Worm (Caenorhabditis elegans) whole organism, early embryonic: ENCODE results near the gene B0334.20.
A peak's percentile ranks its signal among the peaks of the same experiment; 100 is the strongest.

ENCODE experiments used
- B0310.2 ChIP-seq: sonication (generic microtip); optimal IDR thresholded peaks from 2 replicates; lab custom pipeline; 2016; ENCODE audit warnings: mild to moderate bottlenecking, missing genetic modification characterization, missing compliant biosample characterization
- F13C5.2 ChIP-seq: sonication (generic microtip); optimal IDR thresholded peaks from 2 replicates; lab custom pipeline; 2017; ENCODE audit warnings: mild to moderate bottlenecking, missing genetic modification characterization, inconsistent platforms, missing compliant biosample characterization
- aly-1 ChIP-seq: sonication (generic microtip); optimal IDR thresholded peaks from 2 replicates; lab custom pipeline; 2016; ENCODE audit warnings: missing genetic modification characterization, missing compliant biosample characterization
- ama-1 ChIP-seq: fragments of 150-350 bp; optimal IDR thresholded peaks from 2 replicates; lab custom pipeline; 2014
- ceh-13 ChIP-seq: fragments of 200-800 bp; sonication (Bioruptor generic); optimal IDR thresholded peaks from 2 replicates; lab custom pipeline; 2018; ENCODE audit warnings: mild to moderate bottlenecking, missing genetic modification characterization, missing compliant biosample characterization
- ceh-36 ChIP-seq: sonication (generic microtip); optimal IDR thresholded peaks from 2 replicates; lab custom pipeline; 2016; ENCODE audit warnings: missing genetic modification characterization, inconsistent platforms, missing compliant biosample characterization
- ets-7 ChIP-seq: sonication (generic microtip); optimal IDR thresholded peaks from 2 replicates; lab custom pipeline; 2016; ENCODE audit warnings: missing genotype, missing genetic modification characterization, missing compliant biosample characterization
- flt-1 ChIP-seq: fragments of 200-800 bp; sonication (Bioruptor generic); IDR thresholded peaks from 2 replicates; pipeline ENCODE4 v1.3.6; 2022; ENCODE audit warnings: missing genetic modification characterization, missing compliant biosample characterization
- hmbx-1 ChIP-seq: sonication (generic microtip); optimal IDR thresholded peaks from 2 replicates; lab custom pipeline; 2016; ENCODE audit warnings: mild to moderate bottlenecking, missing genetic modification characterization, missing compliant biosample characterization
- hmg-4 ChIP-seq: fragments of 200-800 bp; sonication (Bioruptor generic); optimal IDR thresholded peaks from 2 replicates; lab custom pipeline; 2018; ENCODE audit warnings: mild to moderate bottlenecking, missing genetic modification characterization, missing compliant biosample characterization
- hnd-1 ChIP-seq: sonication (generic microtip); optimal IDR thresholded peaks from 2 replicates; lab custom pipeline; 2016; ENCODE audit warnings: missing genetic modification characterization, missing compliant biosample characterization
- pes-1 ChIP-seq: fragments of 200-800 bp; sonication (Bioruptor generic); IDR thresholded peaks from 2 replicates; pipeline ENCODE4 v1.3.6; 2022; ENCODE audit warnings: missing genetic modification reagents, missing genetic modification characterization, missing compliant biosample characterization
- scrt-1 ChIP-seq: fragments of 200-800 bp; sonication (Bioruptor generic); IDR thresholded peaks from 2 replicates; pipeline ENCODE4 v1.3.6; 2022; ENCODE audit warnings: missing genetic modification characterization, missing compliant biosample characterization
- sea-1 ChIP-seq: fragments of 200-800 bp; sonication (Bioruptor generic); conservative IDR thresholded peaks from 2 replicates; pipeline ENCODE4 v1.3.6; 2022; ENCODE audit warnings: missing genetic modification characterization, missing compliant biosample characterization
- tbx-11 ChIP-seq: fragments of 200-800 bp; sonication (Bioruptor generic); IDR thresholded peaks from 2 replicates; pipeline ENCODE4 v1.3.6; 2022; ENCODE audit warnings: missing genetic modification characterization, missing compliant biosample characterization
- tbx-37 ChIP-seq: fragments of 200-800 bp; sonication (Bioruptor generic); conservative IDR thresholded peaks from 2 replicates; pipeline ENCODE4 v1.3.6; 2022; ENCODE audit warnings: missing genetic modification reagents, missing genetic modification characterization, missing compliant biosample characterization
- tra-4 ChIP-seq: sonication (generic microtip); optimal IDR thresholded peaks from 2 replicates; lab custom pipeline; 2017; ENCODE audit warnings: missing genetic modification characterization, missing compliant biosample characterization

The B0334.20 gene

ce11 chrII:11533716-11534115 lies 33.5 kb upstream of the B0334.20 start, which contains the start of gene mdt-8:
mdt-8 (minus strand) TSS chrII:11533816.
- TF ChIP-seq scrt-1 (GFP tag; lab: Robert Waterston, UW) (no peak), ceh-36 (no peak), tra-4 (no peak), hmg-4 (GFP tag; lab: Kevin White, UChicago) (no peak), tbx-11 (GFP tag; lab: Robert Waterston, UW) (no peak), F13C5.2 (tag; lab: Kevin White, UChicago) (no peak), sea-1 (GFP tag; lab: Robert Waterston, UW) (no peak)

ce11 chrII:11526954-11527353 lies 26.7 kb upstream of the B0334.20 start, which contains the start of gene age-1:
age-1 (minus strand) TSS chrII:11527054.
- TF ChIP-seq tbx-37 (GFP tag; lab: Robert Waterston, UW) (no peak), ama-1 (lab: Kevin White, UChicago) (no peak), ceh-36 (no peak), sea-1 (GFP tag; lab: Robert Waterston, UW) (no peak), F13C5.2 (tag; lab: Kevin White, UChicago) (no peak), aly-1 (tag; lab: Kevin White, UChicago) (no peak), ceh-13 (GFP tag; lab: Kevin White, UChicago) (no peak), hmg-4 (GFP tag; lab: Kevin White, UChicago) (no peak), pes-1 (GFP tag; lab: Robert Waterston, UW) (no peak), hnd-1 (tag; lab: Kevin White, UChicago) (no peak), tbx-11 (GFP tag; lab: Robert Waterston, UW) (no peak), flt-1 (GFP tag; lab: Robert Waterston, UW) (no peak), tra-4 (no peak)

- TF ChIP-seq aly-1 (tag; lab: Kevin White, UChicago), result no peak
- TF ChIP-seq F13C5.2 (tag; lab: Kevin White, UChicago), result no peak
- no peak for TF ChIP-seq pes-1 (GFP tag; lab: Robert Waterston, UW)
- TF ChIP-seq tbx-11 (GFP tag; lab: Robert Waterston, UW), result no peak
- TF ChIP-seq flt-1 (GFP tag; lab: Robert Waterston, UW), result no peak
- TF ChIP-seq ets-7 (tag; lab: Kevin White, UChicago), result no peak
- TF ChIP-seq ceh-36, result no peak
- TF ChIP-seq ceh-13 (GFP tag; lab: Kevin White, UChicago), result no peak
- TF ChIP-seq hnd-1 (tag; lab: Kevin White, UChicago), result no peak
- no peak for TF ChIP-seq hmbx-1 (tag; lab: Kevin White, UChicago)
- no peak for TF ChIP-seq sea-1 (GFP tag; lab: Robert Waterston, UW)
- no peak for TF ChIP-seq tra-4
Measured at ce11 chrII:11521300-11521699, 21.0 kb upstream of the B0334.20 start, which contains the start of gene Y62F5A.10. Y62F5A.10 (plus strand) TSS chrII:11521600.

ce11 chrII:11518184-11518583 lies 17.9 kb upstream of the B0334.20 start, which contains the start of gene B0334.10:
B0334.10 (plus strand) TSS chrII:11518484.
- TF ChIP-seq F13C5.2 (tag; lab: Kevin White, UChicago), result no peak
- TF ChIP-seq flt-1 (GFP tag; lab: Robert Waterston, UW), result no peak
- no peak for TF ChIP-seq ceh-36
- no peak for TF ChIP-seq hmg-4 (GFP tag; lab: Kevin White, UChicago)
- no peak for TF ChIP-seq scrt-1 (GFP tag; lab: Robert Waterston, UW)
- no peak for TF ChIP-seq hnd-1 (tag; lab: Kevin White, UChicago)

ce11 chrII:11514775-11515174 lies 14.5 kb upstream of the B0334.20 start, which contains the start of gene srh-44:
srh-44 (plus strand) TSS chrII:11515075.
- no peak for TF ChIP-seq pes-1 (GFP tag; lab: Robert Waterston, UW)

ce11 chrII:11512921-11513320 lies 12.7 kb upstream of the B0334.20 start:
- no peak for TF ChIP-seq F13C5.2 (tag; lab: Kevin White, UChicago)

- TF ChIP-seq tra-4 (no peak), F13C5.2 (tag; lab: Kevin White, UChicago) (no peak), ama-1 (lab: Kevin White, UChicago) (no peak)
Measured at ce11 chrII:11510373-11510772, 10.1 kb upstream of the B0334.20 start, which contains the start of gene npr-41. npr-41 (plus strand) TSS chrII:11510673.

- TF ChIP-seq scrt-1 (GFP tag; lab: Robert Waterston, UW) (0 out of 2 replicates have a peak, but pooled peaks have one; percentile 37), ceh-36 (peak; percentile 86), hmg-4 (GFP tag; lab: Kevin White, UChicago) (no peak)
Measured at ce11 chrII:11503761-11504160, 3.5 kb upstream of the B0334.20 start.

ce11 chrII:11501956-11502355 lies 1.7 kb upstream of the B0334.20 start:
- TF ChIP-seq ceh-13 (GFP tag; lab: Kevin White, UChicago) (no peak), tbx-37 (GFP tag; lab: Robert Waterston, UW) (no peak), tra-4 (no peak), ets-7 (tag; lab: Kevin White, UChicago) (no peak), pes-1 (GFP tag; lab: Robert Waterston, UW) (no peak), tbx-11 (GFP tag; lab: Robert Waterston, UW) (no peak), aly-1 (tag; lab: Kevin White, UChicago) (no peak), hmg-4 (GFP tag; lab: Kevin White, UChicago) (no peak), B0310.2 (tag; lab: Kevin White, UChicago) (no peak), ama-1 (lab: Kevin White, UChicago) (no peak), scrt-1 (GFP tag; lab: Robert Waterston, UW) (no peak), hmbx-1 (tag; lab: Kevin White, UChicago) (no peak), flt-1 (GFP tag; lab: Robert Waterston, UW) (no peak), hnd-1 (tag; lab: Kevin White, UChicago) (no peak)
